Fruit fly (Drosophila melanogaster) whole organism, prepupa: ENCODE results near the gene Rtca.

Experiments used
- Blimp-1 ChIP-seq: fragments of 200-800 bp; sonication (Bioruptor generic); optimal IDR thresholded peaks from 3 replicates; lab custom pipeline; 2017; ENCODE audit warnings: missing biosample characterization, missing genetic modification characterization, mild to moderate bottlenecking, moderate library complexity, missing genetic modification reagents
- CG10631 ChIP-seq: fragments of 200-800 bp; sonication (Bioruptor generic); optimal IDR thresholded peaks from 2 replicates; lab custom pipeline; 2016; ENCODE audit warnings: missing biosample characterization, missing genetic modification characterization
- CG10669 ChIP-seq: fragments of 200-800 bp; sonication (Bioruptor generic); optimal IDR thresholded peaks from 3 replicates; lab custom pipeline; 2018; ENCODE audit warnings: missing biosample characterization, mild to moderate bottlenecking, missing genetic modification characterization, moderate library complexity
- CG15336 ChIP-seq: fragments of 200-800 bp; sonication (Bioruptor generic); IDR thresholded peaks from 2 replicates; pipeline ENCODE4 v1.3.6; 2022; ENCODE audit warnings: missing biosample characterization, missing genetic modification characterization
- CG16779 ChIP-seq: fragments of 200-800 bp; sonication (Bioruptor generic); optimal IDR thresholded peaks from 3 replicates; lab custom pipeline; 2017; ENCODE audit warnings: missing biosample characterization, mild to moderate bottlenecking, missing genetic modification characterization
- CG3032 ChIP-seq: fragments of 200-800 bp; optimal IDR thresholded peaks from 2 replicates; lab custom pipeline; 2019; ENCODE audit warnings: missing biosample characterization, mild to moderate bottlenecking, missing genetic modification characterization, moderate library complexity
- CG32006 ChIP-seq: fragments of 200-800 bp; sonication (Bioruptor generic); optimal IDR thresholded peaks from 3 replicates; lab custom pipeline; 2017; ENCODE audit warnings: missing biosample characterization, mild to moderate bottlenecking, missing genetic modification characterization
- CG34406 ChIP-seq: fragments of 200-800 bp; sonication (Bioruptor generic); optimal IDR thresholded peaks from 3 replicates; lab custom pipeline; 2016; ENCODE audit warnings: missing biosample characterization, missing genetic modification characterization
- CG4318 ChIP-seq: fragments of 200-800 bp; sonication (Bioruptor generic); optimal IDR thresholded peaks from 3 replicates; lab custom pipeline; 2017; ENCODE audit warnings: missing biosample characterization, mild to moderate bottlenecking, missing genetic modification characterization
- CG6163 ChIP-seq: fragments of 200-800 bp; sonication (Bioruptor generic); IDR thresholded peaks from 3 replicates; pipeline ENCODE4 v1.3.6; 2022; ENCODE audit warnings: missing biosample characterization, missing genetic modification characterization
- CG6276 ChIP-seq: fragments of 200-800 bp; sonication (Bioruptor generic); optimal IDR thresholded peaks from 2 replicates; lab custom pipeline; 2017; ENCODE audit warnings: missing biosample characterization, mild to moderate bottlenecking, missing genetic modification characterization
- CG8119 ChIP-seq: fragments of 200-800 bp; sonication (Bioruptor generic); IDR thresholded peaks from 3 replicates; pipeline ENCODE4 v1.3.6; 2022; ENCODE audit warnings: missing biosample characterization, missing genetic modification characterization
- CG8319 ChIP-seq: fragments of 200-800 bp; sonication (Bioruptor generic); optimal IDR thresholded peaks from 3 replicates; lab custom pipeline; 2016; ENCODE audit warnings: missing biosample characterization, missing genetic modification characterization
- CG8632 ChIP-seq: fragments of 200-800 bp; sonication (Bioruptor generic); optimal IDR thresholded peaks from 3 replicates; lab custom pipeline; 2016; ENCODE audit warnings: missing biosample characterization, missing genetic modification characterization
- CG9139 ChIP-seq: fragments of 200-800 bp; sonication (Bioruptor generic); optimal IDR thresholded peaks from 3 replicates; lab custom pipeline; 2017; ENCODE audit warnings: missing biosample characterization, mild to moderate bottlenecking, missing genetic modification characterization
- Eip75B ChIP-seq: fragments of 200-800 bp; sonication (Bioruptor generic); optimal IDR thresholded peaks from 3 replicates; lab custom pipeline; 2016; ENCODE audit warnings: missing biosample characterization, missing genetic modification characterization
- Eip78C ChIP-seq: fragments of 200-800 bp; sonication (Bioruptor generic); peaks from one replicate; lab custom pipeline; 2016; ENCODE audit warnings: missing biosample characterization, missing genetic modification characterization
- Eip93F ChIP-seq: fragments of 200-800 bp; sonication (Bioruptor generic); optimal IDR thresholded peaks from 2 replicates; lab custom pipeline; 2016; ENCODE audit warnings: missing biosample characterization, mild to moderate bottlenecking, missing genetic modification characterization
- Ets21C ChIP-seq: fragments of 200-800 bp; sonication (Bioruptor generic); optimal IDR thresholded peaks from 3 replicates; lab custom pipeline; 2016; ENCODE audit warnings: missing biosample characterization, missing genetic modification characterization
- Ets96B ChIP-seq: fragments of 200-800 bp; optimal IDR thresholded peaks from 2 replicates; lab custom pipeline; 2019; ENCODE audit warnings: missing biosample characterization, mild to moderate bottlenecking, missing genetic modification characterization, moderate library complexity
- Gug ChIP-seq: fragments of 200-800 bp; sonication (Bioruptor generic); IDR thresholded peaks from 2 replicates; pipeline ENCODE4 v1.3.6; 2022; ENCODE audit warnings: missing biosample characterization, missing genetic modification characterization
- Hr38 ChIP-seq: sonication (Bioruptor generic); optimal IDR thresholded peaks from 2 replicates; lab custom pipeline; 2016; ENCODE audit warnings: missing biosample characterization, missing genetic modification characterization
- Hr39 ChIP-seq: fragments of 200-800 bp; sonication (Bioruptor generic); optimal IDR thresholded peaks from 2 replicates; lab custom pipeline; 2016; ENCODE audit warnings: missing biosample characterization, missing genetic modification characterization
- Met ChIP-seq: fragments of 200-800 bp; sonication (Bioruptor generic); optimal IDR thresholded peaks from 3 replicates; lab custom pipeline; 2016; ENCODE audit warnings: missing biosample characterization, missing genetic modification characterization
- Smox ChIP-seq: fragments of 200-800 bp; sonication (Bioruptor generic); optimal IDR thresholded peaks from 3 replicates; lab custom pipeline; 2016; ENCODE audit warnings: missing biosample characterization, missing genetic modification characterization
- Sox15 ChIP-seq: fragments of 200-800 bp; sonication (Bioruptor generic); optimal IDR thresholded peaks from 3 replicates; lab custom pipeline; 2016; ENCODE audit warnings: missing biosample characterization, missing genetic modification characterization
- acj6 ChIP-seq: fragments of 200-800 bp; sonication (Bioruptor generic); optimal IDR thresholded peaks from 3 replicates; lab custom pipeline; 2016; ENCODE audit warnings: missing biosample characterization, missing genetic modification characterization
- cyc ChIP-seq: fragments of 200-800 bp; sonication (Bioruptor generic); optimal IDR thresholded peaks from 3 replicates; lab custom pipeline; 2016; ENCODE audit warnings: missing biosample characterization, missing genetic modification characterization
- dsx ChIP-seq: fragments of 200-800 bp; optimal IDR thresholded peaks from 3 replicates; lab custom pipeline; 2019; ENCODE audit warnings: missing biosample characterization, mild to moderate bottlenecking, missing genetic modification characterization, moderate library complexity; ENCODE audit not compliant: poor library complexity, severe bottlenecking
- esn ChIP-seq: fragments of 200-800 bp; sonication (Bioruptor generic); optimal IDR thresholded peaks from 2 replicates; lab custom pipeline; 2016; ENCODE audit warnings: missing biosample characterization, mild to moderate bottlenecking, missing genetic modification characterization, moderate library complexity
- fd59A ChIP-seq: fragments of 200-800 bp; sonication (Bioruptor generic); optimal IDR thresholded peaks from 2 replicates; lab custom pipeline; 2017; ENCODE audit warnings: missing biosample characterization, mild to moderate bottlenecking, missing genetic modification characterization, missing genetic modification reagents
- fd85E ChIP-seq: fragments of 200-800 bp; sonication (Bioruptor generic); optimal IDR thresholded peaks from 3 replicates; lab custom pipeline; 2016; ENCODE audit warnings: missing biosample characterization, missing genetic modification characterization
- fkh ChIP-seq: fragments of 200-800 bp; sonication (Bioruptor generic); optimal IDR thresholded peaks from 3 replicates; lab custom pipeline; 2017; ENCODE audit warnings: missing biosample characterization, mild to moderate bottlenecking, missing genetic modification characterization, moderate library complexity
- net ChIP-seq: fragments of 200-800 bp; sonication (Bioruptor generic); optimal IDR thresholded peaks from 3 replicates; lab custom pipeline; 2016; ENCODE audit warnings: missing biosample characterization, missing genetic modification characterization
- pdm3 ChIP-seq: fragments of 200-800 bp; sonication (Bioruptor generic); optimal IDR thresholded peaks from 3 replicates; lab custom pipeline; 2016; ENCODE audit warnings: missing biosample characterization, missing genetic modification characterization
- svp ChIP-seq: fragments of 200-800 bp; sonication (Bioruptor generic); peaks from one replicate; lab custom pipeline; 2016; ENCODE audit warnings: missing biosample characterization, missing genetic modification characterization
- vri ChIP-seq: fragments of 200-800 bp; sonication (Bioruptor generic); optimal IDR thresholded peaks from 3 replicates; lab custom pipeline; 2016; ENCODE audit warnings: missing biosample characterization, mild to moderate bottlenecking, missing genetic modification characterization

Rtca gene

dm6 chrX:2071878-2072817, at the start of gene Rtca (continued):
- peak; percentile 77 for TF ChIP-seq dsx (GFP tag; lab: Kevin White, UChicago)
- TF ChIP-seq Smox (GFP tag; lab: Kevin White, UChicago): peak; percentile 86
- TF ChIP-seq Gug (GFP tag; lab: Robert Waterston, UW): peak; percentile 78
- TF ChIP-seq pdm3: peak; percentile 90
- no peak for TF ChIP-seq Hr38 (GFP tag; lab: Kevin White, UChicago)
- peak; percentile 86 for TF ChIP-seq CG8632
- TF ChIP-seq CG10631 (GFP tag; lab: Kevin White, UChicago): peak; percentile 87
- peak; percentile 87 for TF ChIP-seq acj6
- peak; percentile 86 for TF ChIP-seq CG10669 (GFP tag; lab: Kevin White, UChicago)
- peak; percentile 79 for TF ChIP-seq Sox15 (GFP tag; lab: Kevin White, UChicago)

dm6 chrX:2024819-2025218, 47.4 kb upstream of the Rtca start:
- TF ChIP-seq Hr39 (GFP tag; lab: Kevin White, UChicago) (no peak), CG6276 (GFP tag; lab: Kevin White, UChicago) (no peak), Eip75B (GFP tag; lab: Kevin White, UChicago) (no peak), net (GFP tag; lab: Kevin White, UChicago) (no peak), cyc (no peak), CG8319 (GFP tag; lab: Kevin White, UChicago) (no peak), CG34406 (GFP tag; lab: Kevin White, UChicago) (no peak), Met (GFP tag; lab: Kevin White, UChicago) (no peak), CG3032 (no peak), CG4318 (GFP tag; lab: Kevin White, UChicago) (no peak), CG10669 (GFP tag; lab: Kevin White, UChicago) (no peak), Ets96B (tag; lab: Kevin White, UChicago) (no peak), esn (GFP tag; lab: Kevin White, UChicago) (no peak)

dm6 chrX:2031308-2031707, 40.9 kb upstream of the Rtca start:
- TF ChIP-seq CG6163: 0 out of 3 replicates have a peak, but pooled peaks have one; percentile 18
- no peak for TF ChIP-seq Ets21C (GFP tag; lab: Kevin White, UChicago)
- no peak for TF ChIP-seq fd85E (GFP tag; lab: Kevin White, UChicago)
- no peak for TF ChIP-seq Eip93F (GFP tag; lab: Kevin White, UChicago)
- no peak for TF ChIP-seq Blimp-1 (GFP tag; lab: Kevin White, UChicago)
- TF ChIP-seq CG9139: no peak

- TF ChIP-seq Eip78C: peak; percentile 41
- peak; percentile 11 for TF ChIP-seq CG6276 (GFP tag; lab: Kevin White, UChicago)
- no peak for TF ChIP-seq Blimp-1 (GFP tag; lab: Kevin White, UChicago)
- TF ChIP-seq CG32006: peak; percentile 54
- no peak for TF ChIP-seq CG8119 (GFP tag; lab: Robert Waterston, UW)
Observed at dm6 chrX:2032160-2032801, 39.9 kb upstream of the Rtca start.

DNA sequence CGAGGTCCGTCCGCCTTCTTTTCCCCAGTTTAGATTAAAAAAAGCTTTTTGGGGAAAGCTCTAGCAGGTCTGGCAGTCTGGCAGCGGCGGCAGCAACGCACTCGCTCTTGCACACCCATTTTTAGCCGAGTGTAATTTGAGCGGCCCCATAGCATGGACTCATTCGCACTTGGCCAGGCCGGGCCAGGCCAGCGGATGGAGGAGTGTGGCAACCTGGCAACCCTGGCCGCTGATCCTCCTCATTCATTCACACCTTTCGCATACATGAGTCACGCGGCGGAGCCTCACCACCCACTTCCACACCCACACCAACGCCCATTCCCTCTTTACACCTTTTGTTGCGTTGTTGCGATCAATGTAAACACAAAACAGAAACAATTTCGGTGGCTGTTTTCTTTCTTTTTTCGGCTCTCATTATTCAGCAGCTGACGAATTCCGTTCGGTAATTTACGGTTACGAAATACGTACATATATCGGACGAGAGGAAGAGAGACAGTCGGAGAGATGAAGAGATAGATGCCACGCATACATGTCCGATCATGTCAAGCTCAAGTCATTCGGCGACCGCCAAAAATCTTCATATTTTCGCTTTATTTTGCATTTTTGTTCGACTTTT, 39.3 kb upstream of the Rtca start:
- TF ChIP-seq vri: peak; percentile 87
- no peak for TF ChIP-seq CG16779 (tag; lab: Kevin White, UChicago)
- TF ChIP-seq svp (GFP tag; lab: Kevin White, UChicago): peak; percentile 66
- TF ChIP-seq Eip78C: peak; percentile 37
- TF ChIP-seq fkh (GFP tag; lab: Kevin White, UChicago): peak; percentile 45
- TF ChIP-seq CG15336 (GFP tag; lab: Robert Waterston, UW): 0 out of 2 replicates have a peak, but pooled peaks have one; percentile 10
- TF ChIP-seq fd59A (GFP tag; lab: Kevin White, UChicago): no peak
